Fruit fly (Drosophila melanogaster): ENCODE results near the gene CG13606.
A peak's percentile ranks its signal among the peaks of the same experiment; 100 is the strongest.

CG13606 gene

dm6 chr3R:24142971-24143370, 29.5 kb upstream of the CG13606 start (continued):
- TF ChIP-seq onecut (GFP tag; IDR thresholded peaks at IDR 0.05) (peak; percentile 5; the same call in 1 of the 2 replicates), Sox102F (GFP tag; optimal IDR thresholded peaks at IDR 0.05) (peak; percentile 55), CG6654 (GFP tag; optimal IDR thresholded peaks at IDR 0.05) (no peak), NC2β (GFP tag; optimal IDR thresholded peaks at IDR 0.05) (no peak), CG12299 (tag; optimal IDR thresholded peaks at IDR 0.05) (no peak), CG6254 (GFP tag; optimal IDR thresholded peaks at IDR 0.05) (no peak), Med (GFP tag) (peak; percentile 71), lab (GFP tag; optimal IDR thresholded peaks at IDR 0.05) (peak; percentile 24), psq (GFP tag; optimal IDR thresholded peaks at IDR 0.05) (no peak), chm (GFP tag; IDR thresholded peaks at IDR 0.05) (no peak), MESR4 (GFP tag; optimal IDR thresholded peaks at IDR 0.05) (no peak), CG2712 (tag; optimal IDR thresholded peaks at IDR 0.05) (peak; percentile 58), tgo (GFP tag; IDR thresholded peaks at IDR 0.05) (peak; percentile 46; the same call in 2 of the 3 replicates), CG17568 (GFP tag; optimal IDR thresholded peaks at IDR 0.05) (no peak), mld (GFP tag; IDR thresholded peaks at IDR 0.05; ENCODE audit: partially characterized antibody) (no peak), CG31388 (GFP tag; optimal IDR thresholded peaks at IDR 0.05) (no peak), stc (GFP tag; IDR thresholded peaks at IDR 0.05) (0 out of 2 replicates have a peak, but pooled peaks have one; percentile 40), dan (GFP tag; IDR thresholded peaks at IDR 0.05) (no peak), CkIIα-i1 (GFP tag; IDR thresholded peaks at IDR 0.05) (no peak), CG9609 (GFP tag; optimal IDR thresholded peaks at IDR 0.05) (peak; percentile 5), BtbVII (GFP tag; optimal IDR thresholded peaks at IDR 0.05) (no peak), sr (GFP tag; IDR thresholded peaks at IDR 0.05) (no peak), Jarid2 (GFP tag; optimal IDR thresholded peaks at IDR 0.05) (no peak), CG17359 (tag; optimal IDR thresholded peaks at IDR 0.05) (peak; percentile 49), CG16813 (GFP tag; IDR thresholded peaks at IDR 0.05; ENCODE audit: partially characterized antibody) (no peak), CG30403 (GFP tag; optimal IDR thresholded peaks at IDR 0.05) (peak; percentile 11), CG2199 (GFP tag; IDR thresholded peaks at IDR 0.05) (no peak), Adf1 (GFP tag; IDR thresholded peaks at IDR 0.05) (no peak), CG4328 (GFP tag; optimal IDR thresholded peaks at IDR 0.05) (no peak), Fer3 (tag; optimal IDR thresholded peaks at IDR 0.05) (no peak), ap (GFP tag; IDR thresholded peaks at IDR 0.05) (peak; percentile 35; the same call in 1 of the 2 replicates), CG17802 (tag; optimal IDR thresholded peaks at IDR 0.05) (peak; percentile 4), sens (GFP tag) (peak; percentile 82), D19B (GFP tag; optimal IDR thresholded peaks at IDR 0.05) (no peak), CG2129 (GFP tag; IDR thresholded peaks at IDR 0.05; ENCODE audit: partially characterized antibody) (no peak), Hmr (GFP tag; optimal IDR thresholded peaks at IDR 0.05) (no peak), Ssrp (tag; optimal IDR thresholded peaks at IDR 0.05) (peak; percentile 7), CG4730 (GFP tag; IDR thresholded peaks at IDR 0.05) (0 out of 2 replicates have a peak, but pooled peaks have one; percentile 19), Doc2 (GFP tag; IDR thresholded peaks at IDR 0.05) (no peak), CG31441 (GFP tag; IDR thresholded peaks at IDR 0.05) (peak; percentile 47; the same call in 1 of the 2 replicates), gro (GFP tag; optimal IDR thresholded peaks at IDR 0.05) (no peak), crol (GFP tag; IDR thresholded peaks at IDR 0.05) (peak; percentile 41; the same call in 1 of the 2 replicates), CG2678 (tag; optimal IDR thresholded peaks at IDR 0.05) (peak; percentile 47), Poxn (GFP tag; IDR thresholded peaks at IDR 0.05) (no peak), ase (GFP tag; IDR thresholded peaks at IDR 0.05) (0 out of 3 replicates have a peak, but pooled peaks have one; percentile 14), Ptx1 (GFP tag; IDR thresholded peaks at IDR 0.05) (peak; percentile 51; the same call in 1 of the 2 replicates), Fer1 (GFP tag; optimal IDR thresholded peaks at IDR 0.05) (no peak), ewg (GFP tag; optimal IDR thresholded peaks at IDR 0.05) (peak; percentile 15), CG12155 (GFP tag; optimal IDR thresholded peaks at IDR 0.05) (no peak), CG10147 (GFP tag; optimal IDR thresholded peaks at IDR 0.05) (no peak), lmd (GFP tag; IDR thresholded peaks at IDR 0.05) (peak; percentile 33; the same call in 1 of the 2 replicates)

Measured in whole organism, embryonic.